Fruit fly (Drosophila melanogaster): ENCODE data around the gene eIF3l.
A peak's percentile ranks its signal among the peaks of the same experiment; 100 is the strongest.

The eIF3l gene

dm6 chr3L:12162156-12162682, 16.3 kb upstream of the eIF3l start:
- no peak for TF ChIP-seq CG9705 (GFP tag; optimal IDR thresholded peaks at IDR 0.05)
- no peak for TF ChIP-seq dmrt93B (GFP tag; optimal IDR thresholded peaks at IDR 0.05)
- TF ChIP-seq dsf (GFP tag; optimal IDR thresholded peaks at IDR 0.05; ENCODE audit: borderline replicate concordance) = no peak
- TF ChIP-seq Jra (GFP tag; optimal IDR thresholded peaks at IDR 0.05) = no peak
- no peak for TF ChIP-seq dl (GFP tag; optimal IDR thresholded peaks at IDR 0.05; ENCODE audit: insufficient read depth in 1 of 2, partially characterized antibody in 2 of 2)
- TF ChIP-seq foxo (GFP tag; optimal IDR thresholded peaks at IDR 0.05) = no peak
- TF ChIP-seq Hr78 (GFP tag; optimal IDR thresholded peaks at IDR 0.05) = no peak
- no peak for TF ChIP-seq woc (GFP tag; optimal IDR thresholded peaks at IDR 0.05)
- no peak for TF ChIP-seq ey (GFP tag; optimal IDR thresholded peaks at IDR 0.05)
- TF ChIP-seq N (GFP tag; optimal IDR thresholded peaks at IDR 0.05) = no peak
- TF ChIP-seq Vsx2 (GFP tag; optimal IDR thresholded peaks at IDR 0.05; ENCODE audit: partially characterized antibody) = no peak
- no peak for TF ChIP-seq Myc (optimal IDR thresholded peaks at IDR 0.05)
- TF ChIP-seq h (GFP tag; optimal IDR thresholded peaks at IDR 0.05) = no peak
- no peak for TF ChIP-seq psq (GFP tag; optimal IDR thresholded peaks at IDR 0.05)

- no peak for TF ChIP-seq Rel (GFP tag; optimal IDR thresholded peaks at IDR 0.05)
- peak; percentile 82 for TF ChIP-seq Rel (tag; optimal IDR thresholded peaks at IDR 0.05)
- no peak for TF ChIP-seq Myc (optimal IDR thresholded peaks at IDR 0.05)
These were observed 3.1 kb upstream of the eIF3l start, which contains the start of gene CG32099 for dm6 chr3L:12149024-12149423. Gene CG32099 (plus strand): TSS chr3L:12149273.

dm6 chr3L:12146970-12147369, 1.1 kb upstream of the eIF3l start:
- no peak for TF ChIP-seq CrebA (GFP tag; optimal IDR thresholded peaks at IDR 0.05; ENCODE audit: borderline replicate concordance)
- no peak for TF ChIP-seq sv (GFP tag; optimal IDR thresholded peaks at IDR 0.05)
- no peak for TF ChIP-seq Hnf4 (GFP tag; optimal IDR thresholded peaks at IDR 0.05)
- peak; percentile 80 for TF ChIP-seq psq (GFP tag; optimal IDR thresholded peaks at IDR 0.05)

- peak; percentile 75 for TF ChIP-seq Jra (GFP tag; optimal IDR thresholded peaks at IDR 0.05)
- no peak for TF ChIP-seq brk (GFP tag; optimal IDR thresholded peaks at IDR 0.05)
- TF ChIP-seq GATAd (GFP tag; optimal IDR thresholded peaks at IDR 0.05) = no peak
- TF ChIP-seq dmrt93B (GFP tag; optimal IDR thresholded peaks at IDR 0.05) = no peak
- no peak for TF ChIP-seq Mio (GFP tag; optimal IDR thresholded peaks at IDR 0.05)
- TF ChIP-seq HLH106 (tag; optimal IDR thresholded peaks at IDR 0.05) = peak; percentile 58
- peak; percentile 70 for TF ChIP-seq Hnf4 (GFP tag; optimal IDR thresholded peaks at IDR 0.05)
- TF ChIP-seq usp (GFP tag; optimal IDR thresholded peaks at IDR 0.05) = no peak
- TF ChIP-seq CG9705 (GFP tag; optimal IDR thresholded peaks at IDR 0.05) = no peak
- TF ChIP-seq tai (GFP tag; optimal IDR thresholded peaks at IDR 0.05) = no peak
- no peak for TF ChIP-seq Dif (GFP tag; optimal IDR thresholded peaks at IDR 0.05; ENCODE audit: partially characterized antibody)
- peak; percentile 44 for TF ChIP-seq psq (GFP tag; optimal IDR thresholded peaks at IDR 0.05)
- no peak for TF ChIP-seq jim (GFP tag; optimal IDR thresholded peaks at IDR 0.05)
- TF ChIP-seq Abd-B (GFP tag; optimal IDR thresholded peaks at IDR 0.05) = no peak
- TF ChIP-seq OdsH (GFP tag; optimal IDR thresholded peaks at IDR 0.05) = peak; percentile 68
- peak; percentile 69 for TF ChIP-seq rgr (GFP tag; optimal IDR thresholded peaks at IDR 0.05)
- no peak for TF ChIP-seq Hr78 (GFP tag; optimal IDR thresholded peaks at IDR 0.05)
- TF ChIP-seq N (GFP tag; optimal IDR thresholded peaks at IDR 0.05) = no peak
- peak; percentile 35 for TF ChIP-seq Hr83 (GFP tag; optimal IDR thresholded peaks at IDR 0.05; ENCODE audit: poor library complexity, severe bottlenecking)
- peak; percentile 70 for TF ChIP-seq br (GFP tag; optimal IDR thresholded peaks at IDR 0.05)
- TF ChIP-seq Myc (optimal IDR thresholded peaks at IDR 0.05) = no peak
- TF ChIP-seq dsf (GFP tag; optimal IDR thresholded peaks at IDR 0.05; ENCODE audit: borderline replicate concordance) = no peak
- peak; percentile 33 for TF ChIP-seq woc (GFP tag; optimal IDR thresholded peaks at IDR 0.05)
- TF ChIP-seq dl (GFP tag; optimal IDR thresholded peaks at IDR 0.05; ENCODE audit: insufficient read depth in 1 of 2, partially characterized antibody in 2 of 2) = no peak
- no peak for TF ChIP-seq CG32264 (GFP tag; optimal IDR thresholded peaks at IDR 0.05)
- TF ChIP-seq Dfd (GFP tag; optimal IDR thresholded peaks at IDR 0.05) = no peak
- no peak for TF ChIP-seq sage (GFP tag; optimal IDR thresholded peaks at IDR 0.05)
- TF ChIP-seq ey (GFP tag; optimal IDR thresholded peaks at IDR 0.05) = peak; percentile 65
- TF ChIP-seq Rel (GFP tag; optimal IDR thresholded peaks at IDR 0.05) = no peak
- no peak for TF ChIP-seq Rel (tag; optimal IDR thresholded peaks at IDR 0.05)
- TF ChIP-seq fru (GFP tag; optimal IDR thresholded peaks at IDR 0.05) = peak; percentile 82
- peak; percentile 36 for TF ChIP-seq sv (GFP tag; optimal IDR thresholded peaks at IDR 0.05)
- TF ChIP-seq Sp1 (GFP tag; optimal IDR thresholded peaks at IDR 0.05) = peak; percentile 43
- no peak for TF ChIP-seq pan (optimal IDR thresholded peaks at IDR 0.05)
- peak; percentile 69 for TF ChIP-seq h (GFP tag; optimal IDR thresholded peaks at IDR 0.05)
- TF ChIP-seq Vsx2 (GFP tag; optimal IDR thresholded peaks at IDR 0.05; ENCODE audit: partially characterized antibody) = no peak
- TF ChIP-seq foxo (GFP tag; optimal IDR thresholded peaks at IDR 0.05) = peak; percentile 32 to 78
- no peak for TF ChIP-seq CrebA (GFP tag; optimal IDR thresholded peaks at IDR 0.05; ENCODE audit: borderline replicate concordance)
- no peak for TF ChIP-seq lola (GFP tag; optimal IDR thresholded peaks at IDR 0.05)
These were observed 6.6 kb downstream of the eIF3l start for dm6 chr3L:12139232-12139698.
